Fruit fly (Drosophila melanogaster): ENCODE data around the gene Sdic4.

The Sdic4 gene

DNA sequence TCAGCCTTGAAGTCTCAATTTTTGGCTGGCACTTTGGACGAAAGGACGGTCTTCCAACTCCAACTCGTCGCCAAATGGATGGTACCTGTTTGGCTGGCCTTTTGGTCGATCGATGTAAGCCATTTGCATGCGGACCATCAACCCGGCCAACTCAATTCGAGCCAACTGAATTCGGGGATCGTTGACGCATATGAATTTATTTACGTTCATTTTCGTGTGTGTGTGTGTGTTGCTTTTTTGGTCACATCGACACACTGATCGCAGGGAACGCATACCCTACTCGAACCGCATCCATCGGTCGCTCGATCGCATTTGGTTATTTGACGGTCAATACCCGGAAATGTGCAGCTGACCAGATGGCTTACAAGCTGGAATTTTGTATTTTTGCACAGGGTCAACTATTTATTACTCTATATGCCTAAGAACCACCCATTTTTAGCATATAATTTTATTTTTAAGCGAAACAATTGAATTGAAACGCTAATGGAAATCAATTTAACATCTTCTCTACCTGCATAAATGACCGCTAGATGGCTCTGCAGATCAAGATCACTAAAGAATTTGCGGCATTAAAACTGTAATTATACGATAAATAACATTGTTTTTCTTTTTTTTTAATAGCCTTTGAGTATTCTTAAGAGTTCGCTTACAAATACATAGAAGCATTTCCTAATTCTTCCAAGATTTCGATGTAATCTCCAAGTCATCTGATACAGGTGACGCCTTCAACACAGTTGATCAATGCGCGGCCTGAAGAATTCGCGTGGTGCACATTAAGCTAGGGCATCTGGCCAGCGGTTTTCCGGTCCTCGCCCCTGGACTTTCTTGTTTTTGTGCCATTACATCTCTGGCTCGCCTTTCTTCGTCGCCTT lies 14.2 kb upstream of the Sdic4 start:
- peak; percentile 76 for TF ChIP-seq Eip78C (GFP tag)
- TF ChIP-seq svp (GFP tag) = peak; percentile 49
- TF ChIP-seq CG32006 (GFP tag; optimal IDR thresholded peaks at IDR 0.05) = peak; percentile 29
- no peak for TF ChIP-seq CG11762 (GFP tag; optimal IDR thresholded peaks at IDR 0.05; ENCODE audit: insufficient read depth)
- TF ChIP-seq fd59A (GFP tag; optimal IDR thresholded peaks at IDR 0.05) = no peak
- peak; percentile 21 for TF ChIP-seq Smox (GFP tag; optimal IDR thresholded peaks at IDR 0.05)
- no peak for TF ChIP-seq cyc (GFP tag; optimal IDR thresholded peaks at IDR 0.05)
- TF ChIP-seq esn (GFP tag; optimal IDR thresholded peaks at IDR 0.05) = peak; percentile 33
- no peak for TF ChIP-seq Met (GFP tag; optimal IDR thresholded peaks at IDR 0.05)
- no peak for TF ChIP-seq CG3032 (tag; optimal IDR thresholded peaks at IDR 0.05)

DNA sequence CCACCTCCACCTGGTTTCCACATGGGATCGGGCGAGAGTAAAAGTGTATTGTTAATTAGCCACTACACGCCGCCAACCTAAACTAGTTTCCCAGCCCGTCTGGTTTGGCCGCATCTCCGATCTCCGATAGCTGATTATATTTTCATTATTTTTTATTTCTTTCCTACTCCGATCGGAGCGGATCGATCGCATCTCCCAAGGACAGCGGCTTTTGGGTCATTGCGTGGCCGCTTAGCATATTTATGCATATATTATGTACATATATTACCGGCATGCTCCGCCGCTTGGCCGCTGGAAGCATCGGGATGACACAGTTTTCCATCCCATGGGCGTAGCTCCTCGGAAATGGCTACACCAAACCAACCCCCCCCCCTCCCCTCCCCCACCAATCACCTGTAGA lies 13.1 kb upstream of the Sdic4 start:
- TF ChIP-seq ss (GFP tag; optimal IDR thresholded peaks at IDR 0.05) (peak in 1 of 2 experiments; percentile 46), Smox (GFP tag; optimal IDR thresholded peaks at IDR 0.05) (no peak), CG15336 (GFP tag; IDR thresholded peaks at IDR 0.05) (no peak), Ets96B (tag; optimal IDR thresholded peaks at IDR 0.05) (no peak), CG3919 (GFP tag; optimal IDR thresholded peaks at IDR 0.05) (no peak), CG9139 (GFP tag; optimal IDR thresholded peaks at IDR 0.05) (no peak), CG16779 (tag; optimal IDR thresholded peaks at IDR 0.05) (no peak), CG10631 (GFP tag; optimal IDR thresholded peaks at IDR 0.05) (no peak)

DNA sequence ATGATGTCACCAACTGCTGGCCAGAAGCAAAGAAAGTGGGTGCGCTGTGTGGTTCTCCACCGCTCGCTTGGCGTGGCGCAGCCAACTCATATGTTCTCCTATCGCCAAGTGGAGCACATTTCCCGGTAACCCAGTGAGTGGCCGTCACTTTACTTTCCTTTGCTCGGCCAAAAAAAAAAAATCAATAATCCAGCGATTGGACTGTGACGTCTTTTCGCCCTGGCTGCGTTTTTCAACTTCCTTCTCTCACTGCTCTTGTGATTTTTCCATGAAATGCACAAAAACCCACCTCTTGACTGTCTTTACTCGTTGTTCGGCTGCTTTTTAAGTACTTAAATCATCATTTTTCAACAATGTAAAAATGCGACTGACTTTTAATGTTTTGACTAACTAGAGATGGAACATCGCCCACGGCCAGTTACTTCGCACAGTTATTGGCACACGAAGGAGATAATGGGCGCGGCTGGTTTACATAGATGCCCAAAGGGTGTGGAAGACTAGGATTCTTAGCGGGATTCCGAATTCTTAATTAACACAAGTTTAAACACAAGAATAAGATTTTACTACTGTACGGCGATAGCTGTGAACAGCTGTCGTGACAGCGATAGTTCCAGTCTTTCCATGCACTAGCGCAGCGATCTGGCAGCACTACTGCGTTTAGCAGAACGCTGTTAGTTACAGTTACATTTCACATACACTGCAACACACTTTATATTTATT lies 11.1 kb upstream of the Sdic4 start, which contains the start of gene sw:
TSS of gene sw (minus strand) at position 589 of the 720 bp plus-strand sequence.
- TF ChIP-seq dac (GFP tag; optimal IDR thresholded peaks at IDR 0.05) (peak; percentile 12), Smox (GFP tag; optimal IDR thresholded peaks at IDR 0.05) (peak; percentile 12), acj6 (GFP tag; optimal IDR thresholded peaks at IDR 0.05) (peak; percentile 28), CG6854 (GFP tag; optimal IDR thresholded peaks at IDR 0.05) (no peak), CG10669 (GFP tag; optimal IDR thresholded peaks at IDR 0.05) (peak; percentile 27), CG11762 (GFP tag; optimal IDR thresholded peaks at IDR 0.05; ENCODE audit: insufficient read depth) (no peak), Lpt (GFP tag; optimal IDR thresholded peaks at IDR 0.05) (no peak), CG3032 (tag; optimal IDR thresholded peaks at IDR 0.05) (peak; percentile 63), CG11902 (GFP tag; optimal IDR thresholded peaks at IDR 0.05) (peak; percentile 22), eg (GFP tag; IDR thresholded peaks at IDR 0.05) (peak; percentile 63), net (GFP tag; optimal IDR thresholded peaks at IDR 0.05) (no peak), CG6276 (GFP tag; optimal IDR thresholded peaks at IDR 0.05) (no peak), CG4318 (GFP tag; optimal IDR thresholded peaks at IDR 0.05) (peak; percentile 2), fkh (GFP tag; optimal IDR thresholded peaks at IDR 0.05) (no peak), pdm3 (GFP tag; optimal IDR thresholded peaks at IDR 0.05) (peak; percentile 42), CG8632 (GFP tag; optimal IDR thresholded peaks at IDR 0.05) (no peak), Sox14 (GFP tag; optimal IDR thresholded peaks at IDR 0.05) (peak; percentile 51), Sox102F (GFP tag; optimal IDR thresholded peaks at IDR 0.05) (peak; percentile 53), CG1621 (tag; optimal IDR thresholded peaks at IDR 0.05) (peak; percentile 56), Ets21C (GFP tag; optimal IDR thresholded peaks at IDR 0.05) (peak; percentile 38), topi (GFP tag; optimal IDR thresholded peaks at IDR 0.05) (peak; percentile 41), esn (GFP tag; optimal IDR thresholded peaks at IDR 0.05) (peak; percentile 58), Met (GFP tag; optimal IDR thresholded peaks at IDR 0.05) (peak; percentile 44), lz (GFP tag; optimal IDR thresholded peaks at IDR 0.05) (peak; percentile 66), CG8119 (GFP tag; IDR thresholded peaks at IDR 0.05) (no peak), Blimp-1 (GFP tag; optimal IDR thresholded peaks at IDR 0.05) (no peak), CG32006 (GFP tag; optimal IDR thresholded peaks at IDR 0.05) (peak; percentile 56), CG6808 (GFP tag; optimal IDR thresholded peaks at IDR 0.05) (peak; percentile 31), ss (GFP tag; optimal IDR thresholded peaks at IDR 0.05) (peak in 1 of 2 experiments; percentile 10), CG31627 (GFP tag; optimal IDR thresholded peaks at IDR 0.05) (peak; percentile 40), CG3919 (GFP tag; optimal IDR thresholded peaks at IDR 0.05) (peak; percentile 38), Gug (GFP tag; IDR thresholded peaks at IDR 0.05) (0 out of 2 replicates have a peak, but pooled peaks have one; percentile 16), Hr4 (GFP tag; optimal IDR thresholded peaks at IDR 0.05) (peak; percentile 31), Eip78C (GFP tag) (peak; percentile 76), Sox15 (GFP tag; optimal IDR thresholded peaks at IDR 0.05) (peak; percentile 41), CG6792 (GFP tag; optimal IDR thresholded peaks at IDR 0.05) (peak; percentile 27)
